Fruit fly (Drosophila melanogaster): Measurements from ENCODE around the gene mRpS24.

Gene mRpS24

dm6 chr3R:24134580-24134979 is 28.8 kb downstream of the mRpS24 start, which contains the start of gene Sec10 (continued):
- TF ChIP-seq CG14860 (GFP tag; IDR thresholded peaks at IDR 0.05; ENCODE audit: partially characterized antibody), result no peak
- TF ChIP-seq CG5953 (GFP tag; IDR thresholded peaks at IDR 0.05), result no peak
- TF ChIP-seq CG31388 (GFP tag; optimal IDR thresholded peaks at IDR 0.05), result no peak
- no peak for TF ChIP-seq seq (GFP tag; IDR thresholded peaks at IDR 0.05)
- no peak for TF ChIP-seq emc (GFP tag; optimal IDR thresholded peaks at IDR 0.05)
- peak; percentile 46; the same call in 1 of the 2 replicates for TF ChIP-seq CG3847 (GFP tag; IDR thresholded peaks at IDR 0.05)
- no peak for TF ChIP-seq twi (tag; optimal IDR thresholded peaks at IDR 0.05)
- no peak for TF ChIP-seq CG2712 (tag; optimal IDR thresholded peaks at IDR 0.05)
- no peak for TF ChIP-seq tup (GFP tag; optimal IDR thresholded peaks at IDR 0.05)
- TF ChIP-seq CG3995 (GFP tag; optimal IDR thresholded peaks at IDR 0.05), result no peak
- TF ChIP-seq CG1529 (GFP tag; optimal IDR thresholded peaks at IDR 0.05), result no peak
- no peak for TF ChIP-seq kah (GFP tag; optimal IDR thresholded peaks at IDR 0.05)
- TF ChIP-seq Dref (GFP tag; IDR thresholded peaks at IDR 0.05), result peak; percentile 41
- peak; percentile 56 for TF ChIP-seq CG13287 (GFP tag; IDR thresholded peaks at IDR 0.05; ENCODE audit: partially characterized antibody)
- no peak for TF ChIP-seq al (GFP tag; IDR thresholded peaks at IDR 0.05)
- TF ChIP-seq Dp (GFP tag; optimal IDR thresholded peaks at IDR 0.05), result peak; percentile 85
- TF ChIP-seq CG16863 (GFP tag; optimal IDR thresholded peaks at IDR 0.05), result no peak
- TF ChIP-seq CG9437 (GFP tag; optimal IDR thresholded peaks at IDR 0.05), result peak; percentile 54
- TF ChIP-seq Elba2 (GFP tag; optimal IDR thresholded peaks at IDR 0.05), result peak; percentile 28
- TF ChIP-seq CG6175 (GFP tag; IDR thresholded peaks at IDR 0.05), result no peak
- no peak for TF ChIP-seq CG6791 (GFP tag; IDR thresholded peaks at IDR 0.05; ENCODE audit: partially characterized antibody)
- peak; percentile 90 to 97 for TF ChIP-seq crp (GFP tag; optimal IDR thresholded peaks at IDR 0.05)
- peak; percentile 99 for TF ChIP-seq CG3838 (GFP tag; optimal IDR thresholded peaks at IDR 0.05)
- TF ChIP-seq dimm (GFP tag; IDR thresholded peaks at IDR 0.05), result no peak
- TF ChIP-seq CG16779 (GFP tag; IDR thresholded peaks at IDR 0.05), result no peak
- no peak for TF ChIP-seq Drgx (GFP tag; IDR thresholded peaks at IDR 0.05)
- TF ChIP-seq MBD-R2 (GFP tag; IDR thresholded peaks at IDR 0.05), result peak; percentile 96
- peak; percentile 36 for TF ChIP-seq bigmax (GFP tag; optimal IDR thresholded peaks at IDR 0.05)
- TF ChIP-seq tap (tag; optimal IDR thresholded peaks at IDR 0.05), result no peak
- no peak for TF ChIP-seq ems (GFP tag; optimal IDR thresholded peaks at IDR 0.05)
- no peak for TF ChIP-seq CG3407 (GFP tag; optimal IDR thresholded peaks at IDR 0.05)
- TF ChIP-seq fu2 (GFP tag; optimal IDR thresholded peaks at IDR 0.05), result no peak
- no peak for TF ChIP-seq CG2875 (GFP tag; optimal IDR thresholded peaks at IDR 0.05)
- no peak for TF ChIP-seq Hr39 (optimal IDR thresholded peaks at IDR 0.05)
- no peak for TF ChIP-seq CG4730 (GFP tag; IDR thresholded peaks at IDR 0.05)
- no peak for TF ChIP-seq CG1602 (GFP tag; optimal IDR thresholded peaks at IDR 0.05)
- no peak for TF ChIP-seq btn (GFP tag; optimal IDR thresholded peaks at IDR 0.05)
- TF ChIP-seq Rfx (GFP tag; IDR thresholded peaks at IDR 0.05), result no peak
- TF ChIP-seq Taf1 (GFP tag; IDR thresholded peaks at IDR 0.05), result no peak
- no peak for TF ChIP-seq HLH54F (GFP tag; optimal IDR thresholded peaks at IDR 0.05)
- TF ChIP-seq sc (optimal IDR thresholded peaks at IDR 0.05), result no peak
- TF ChIP-seq sc (GFP tag; optimal IDR thresholded peaks at IDR 0.05), result no peak
- 0 out of 3 replicates have a peak, but pooled peaks have one; percentile 4 for TF ChIP-seq CG7963 (GFP tag; IDR thresholded peaks at IDR 0.05; ENCODE audit: partially characterized antibody)
- no peak for TF ChIP-seq hkb (optimal IDR thresholded peaks at IDR 0.05)
- peak; percentile 41; the same call in 1 of the 2 replicates for TF ChIP-seq hkb (GFP tag; IDR thresholded peaks at IDR 0.05)
- TF ChIP-seq CG8290 (GFP tag; optimal IDR thresholded peaks at IDR 0.05), result no peak
- TF ChIP-seq CG8290 (tag; optimal IDR thresholded peaks at IDR 0.05), result no peak
- no peak for TF ChIP-seq pfk (GFP tag; optimal IDR thresholded peaks at IDR 0.05)
- TF ChIP-seq Xrp1 (GFP tag; IDR thresholded peaks at IDR 0.05), result no peak
- no peak for TF ChIP-seq CG2120 (GFP tag; optimal IDR thresholded peaks at IDR 0.05)
- no peak for TF ChIP-seq CG1792 (GFP tag; optimal IDR thresholded peaks at IDR 0.05)
- no peak for TF ChIP-seq pan (optimal IDR thresholded peaks at IDR 0.05)
- TF ChIP-seq pan (GFP tag; optimal IDR thresholded peaks at IDR 0.05 in 1 of 2, IDR thresholded peaks at IDR 0.05 in 1 of 2), result no peak
- TF ChIP-seq gsb-n (tag; optimal IDR thresholded peaks at IDR 0.05), result no peak
